Fruit fly (Drosophila melanogaster) whole organism, pupa: ENCODE data around the gene CG32365.

Experiments used
- CG10348 ChIP-seq: fragments of 200-800 bp; sonication (Bioruptor generic); IDR thresholded peaks from 2 replicates; pipeline ENCODE4 v1.3.6; 2022; ENCODE audit warnings: missing biosample characterization, missing genetic modification characterization
- CG12605 ChIP-seq: fragments of 200-800 bp; sonication (Bioruptor generic); IDR thresholded peaks from 2 replicates; pipeline ENCODE4 v1.3.6; 2022; ENCODE audit warnings: missing biosample characterization, missing genetic modification characterization
- CG34367 ChIP-seq: fragments of 200-800 bp; sonication (Bioruptor generic); optimal IDR thresholded peaks from 2 replicates; lab custom pipeline; 2018; ENCODE audit warnings: missing biosample characterization, mild to moderate bottlenecking, missing genetic modification characterization
- CG9948 ChIP-seq: fragments of 200-800 bp; sonication (Bioruptor generic); optimal IDR thresholded peaks from 2 replicates; lab custom pipeline; 2018; ENCODE audit warnings: missing biosample characterization, mild to moderate bottlenecking, missing genetic modification characterization, moderate library complexity
- Ets98B ChIP-seq: fragments of 200-800 bp; sonication (Bioruptor generic); IDR thresholded peaks from 2 replicates; pipeline ENCODE4 v1.3.6; 2022; ENCODE audit warnings: missing biosample characterization, missing genetic modification characterization
- Pif1A ChIP-seq: fragments of 200-800 bp; sonication (Bioruptor generic); optimal IDR thresholded peaks from 3 replicates; lab custom pipeline; 2016; ENCODE audit warnings: missing biosample characterization, missing genetic modification characterization
- gl ChIP-seq: fragments of 200-800 bp; sonication (Bioruptor generic); optimal IDR thresholded peaks from 2 replicates; lab custom pipeline; 2018; ENCODE audit warnings: missing biosample characterization, mild to moderate bottlenecking, missing genetic modification characterization

DNA sequence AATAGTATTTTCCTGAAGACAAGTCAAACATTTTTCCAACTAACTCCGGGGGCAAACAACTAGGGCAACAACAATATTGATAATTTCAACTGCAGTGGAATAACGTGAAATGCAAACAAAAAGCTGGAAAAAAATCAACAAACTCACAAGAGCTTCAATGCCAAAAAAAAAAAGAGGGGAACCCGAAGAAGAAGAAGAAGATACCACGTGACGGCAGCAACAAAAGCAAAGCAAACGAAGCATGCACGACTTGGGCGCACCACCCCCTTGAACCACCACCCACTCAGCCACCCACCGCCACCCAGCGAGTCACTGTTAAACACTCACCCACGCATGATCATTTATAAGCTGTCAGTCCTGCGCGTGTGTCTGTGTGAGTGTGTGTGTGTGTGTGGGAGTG lies 9.0 kb upstream of the CG32365 start:
- TF ChIP-seq CG12605 (GFP tag; lab: Robert Waterston, UW) (no peak), CG9948 (tag; lab: Kevin White, UChicago) (no peak), CG34367 (tag; lab: Kevin White, UChicago) (no peak), CG10348 (GFP tag; lab: Robert Waterston, UW) (no peak), Pif1A (no peak), gl (tag; lab: Kevin White, UChicago) (no peak), Ets98B (GFP tag; lab: Robert Waterston, UW) (no peak)
